Worm (Caenorhabditis elegans): ENCODE data around the gene lep-2.

DNA sequence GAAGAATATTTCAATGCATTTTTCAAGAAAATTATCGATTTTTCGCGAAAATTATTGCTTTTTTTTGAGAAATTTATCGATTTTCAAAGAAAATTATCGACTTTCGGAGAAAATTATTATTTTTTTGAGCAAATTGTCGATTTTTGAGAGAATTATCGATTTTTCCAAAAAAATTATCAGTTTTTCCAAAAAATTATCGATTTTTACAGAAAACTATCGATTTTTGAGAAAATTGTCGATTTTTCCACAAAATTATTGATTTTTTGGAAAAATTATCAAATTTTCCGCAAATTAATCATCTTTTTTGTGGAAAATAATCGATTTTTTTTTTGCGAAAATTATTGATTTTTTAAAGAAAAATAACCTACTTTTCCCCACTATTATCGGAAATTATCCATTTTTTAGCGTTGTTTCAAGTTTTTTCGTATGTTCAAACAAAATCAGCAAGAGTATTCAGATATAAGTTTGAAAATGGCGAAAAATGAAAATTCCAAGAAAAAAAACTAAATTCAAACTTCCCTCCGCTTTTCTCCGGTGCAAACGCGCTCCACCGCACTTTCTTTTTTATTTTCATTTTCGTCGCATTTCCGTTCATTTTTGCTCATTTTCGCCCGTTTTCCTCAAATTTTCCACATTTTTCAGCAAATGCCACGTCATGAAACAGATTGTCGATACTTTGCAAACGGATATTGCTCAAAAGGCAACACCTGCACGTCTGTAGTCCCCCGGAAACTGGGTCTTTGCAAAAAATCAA, at the start of gene lep-2:
- TF ChIP-seq dsc-1 (tag; optimal IDR thresholded peaks at IDR 0.05) (no peak), aly-2 (tag; optimal IDR thresholded peaks at IDR 0.05) (no peak), sox-4 (tag; optimal IDR thresholded peaks at IDR 0.05) (no peak), elt-3 (tag; optimal IDR thresholded peaks at IDR 0.05) (no peak)
